Fruit fly (Drosophila melanogaster): Measurements from ENCODE around the gene CG10481.

DNA sequence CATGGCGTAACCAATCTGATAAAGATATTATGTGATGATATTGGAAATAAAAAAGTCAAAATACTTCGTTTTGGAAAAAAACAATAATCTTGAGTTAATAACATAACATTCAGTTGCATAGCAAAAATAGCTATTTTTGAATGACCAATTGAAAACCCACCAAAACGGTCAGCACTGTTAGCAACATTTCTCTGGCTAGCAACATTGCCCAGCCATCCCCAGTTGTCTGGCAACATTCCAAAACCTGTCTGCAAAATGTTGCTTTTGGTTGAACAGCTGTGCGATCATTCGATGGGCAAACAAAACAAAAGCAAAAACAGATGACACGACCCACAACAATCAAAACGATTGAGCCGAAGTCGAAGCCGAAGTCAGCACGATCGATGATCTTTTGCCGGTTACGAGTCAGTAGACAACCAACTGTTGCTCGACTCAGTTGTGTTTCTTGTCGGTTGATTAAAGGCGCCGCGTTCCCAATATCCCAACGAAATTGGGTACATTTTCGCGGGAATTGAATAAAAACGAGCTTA is 26.7 kb downstream of the CG10481 start:
- TF ChIP-seq CG8478 (optimal IDR thresholded peaks at IDR 0.05) (no peak), psq (optimal IDR thresholded peaks at IDR 0.05) (no peak), pan (optimal IDR thresholded peaks at IDR 0.05) (no peak), EcR (GFP tag; optimal IDR thresholded peaks at IDR 0.05) (no peak), Dll (optimal IDR thresholded peaks at IDR 0.05) (no peak), usp (GFP tag; optimal IDR thresholded peaks at IDR 0.05) (no peak)
